Worm (Caenorhabditis elegans) whole organism, late embryonic: Measurements from ENCODE around the gene str-262.

Source experiments
- C08G9.2 ChIP-seq: sonication (generic microtip); optimal IDR thresholded peaks from 2 replicates; lab custom pipeline; 2016; ENCODE audit warnings: mild to moderate bottlenecking, missing genetic modification characterization, moderate library complexity, missing compliant biosample characterization
- C38D4.7 ChIP-seq: fragments of 200-800 bp; sonication (Bioruptor generic); optimal IDR thresholded peaks from 2 replicates; lab custom pipeline; 2018; ENCODE audit warnings: mild to moderate bottlenecking, missing genetic modification characterization, moderate library complexity, missing compliant biosample characterization
- K09A11.1 ChIP-seq: sonication (generic microtip); optimal IDR thresholded peaks from 2 replicates; lab custom pipeline; 2017; ENCODE audit warnings: antibody characterized with exemption, mild to moderate bottlenecking, missing genetic modification characterization, missing compliant biosample characterization; ENCODE audit not compliant: insufficient read depth
- T23F11.4 ChIP-seq: fragments of 200-800 bp; sonication (Bioruptor generic); optimal IDR thresholded peaks from 2 replicates; lab custom pipeline; 2018; ENCODE audit warnings: mild to moderate bottlenecking, missing genetic modification characterization, missing compliant biosample characterization
- ahr-1 ChIP-seq: sonication (generic microtip); optimal IDR thresholded peaks from 2 replicates; lab custom pipeline; 2016; ENCODE audit warnings: missing genetic modification characterization, missing compliant biosample characterization
- ama-1 ChIP-seq: fragments of 150-350 bp; optimal IDR thresholded peaks from 2 replicates; lab custom pipeline; 2014
- ceh-2 ChIP-seq: sonication (generic microtip); optimal IDR thresholded peaks from 2 replicates; lab custom pipeline; 2016; ENCODE audit warnings: missing genotype, missing genetic modification characterization, missing compliant biosample characterization
- ceh-22 ChIP-seq: sonication (generic microtip); optimal IDR thresholded peaks from 2 replicates; lab custom pipeline; 2017; ENCODE audit warnings: missing biosample characterization, missing genetic modification characterization
- ceh-24 ChIP-seq: sonication (generic microtip); optimal IDR thresholded peaks from 2 replicates; lab custom pipeline; 2016; ENCODE audit warnings: mild to moderate bottlenecking, missing genetic modification characterization, missing compliant biosample characterization
- ceh-34 ChIP-seq: sonication (generic microtip); optimal IDR thresholded peaks from 2 replicates; lab custom pipeline; 2016; ENCODE audit warnings: mild to moderate bottlenecking, missing genetic modification characterization, missing compliant biosample characterization
- ceh-45 ChIP-seq: fragments of 200-800 bp; sonication (Bioruptor generic); IDR thresholded peaks from 2 replicates; pipeline ENCODE4 v1.3.6; 2022; ENCODE audit warnings: missing genetic modification reagents, missing genetic modification characterization, missing compliant biosample characterization
- ceh-48 ChIP-seq: sonication (generic microtip); optimal IDR thresholded peaks from 2 replicates; lab custom pipeline; 2016; ENCODE audit warnings: missing genetic modification characterization, inconsistent platforms, missing compliant biosample characterization
- dve-1 ChIP-seq: sonication (generic microtip); optimal IDR thresholded peaks from 2 replicates; lab custom pipeline; 2017; ENCODE audit warnings: antibody characterized with exemption, mild to moderate bottlenecking, missing genetic modification characterization, missing compliant biosample characterization
- elt-2 ChIP-seq: sonication (generic microtip); optimal IDR thresholded peaks from 2 replicates; lab custom pipeline; 2016; ENCODE audit warnings: missing genetic modification reagents, missing genetic modification characterization, missing compliant biosample characterization
- ets-4 ChIP-seq: sonication (generic microtip); optimal IDR thresholded peaks from 2 replicates; lab custom pipeline; 2016; ENCODE audit warnings: missing genetic modification characterization, missing compliant biosample characterization
- fkh-10 ChIP-seq: fragments of 150-350 bp; optimal IDR thresholded peaks from 2 replicates; lab custom pipeline; 2014; ENCODE audit warnings: missing biosample characterization, missing genetic modification reagents, missing genetic modification characterization
- fkh-6 ChIP-seq: sonication (generic microtip); optimal IDR thresholded peaks from 2 replicates; lab custom pipeline; 2016; ENCODE audit warnings: missing genetic modification characterization, missing compliant biosample characterization
- hlh-30 ChIP-seq: sonication (generic microtip); optimal IDR thresholded peaks from 2 replicates; lab custom pipeline; 2017; ENCODE audit warnings: antibody characterized with exemption, missing genetic modification characterization, missing compliant biosample characterization; ENCODE audit not compliant: insufficient read depth
- hlh-6 ChIP-seq: sonication (generic microtip); optimal IDR thresholded peaks from 2 replicates; lab custom pipeline; 2016; ENCODE audit warnings: missing genotype, missing genetic modification characterization, missing compliant biosample characterization
- hlh-8 ChIP-seq: sonication (generic microtip); optimal IDR thresholded peaks from 2 replicates; lab custom pipeline; 2016; ENCODE audit warnings: missing genotype, missing genetic modification characterization, missing compliant biosample characterization
- npax-4 ChIP-seq: sonication (generic microtip); optimal IDR thresholded peaks from 2 replicates; lab custom pipeline; 2016; ENCODE audit warnings: missing genetic modification characterization, missing compliant biosample characterization
- odd-2 ChIP-seq: sonication (generic microtip); optimal IDR thresholded peaks from 2 replicates; lab custom pipeline; 2017; ENCODE audit warnings: antibody characterized with exemption, mild to moderate bottlenecking, missing genetic modification characterization, missing compliant biosample characterization
- pag-3 ChIP-seq: sonication (generic microtip); optimal IDR thresholded peaks from 2 replicates; lab custom pipeline; 2016; ENCODE audit warnings: missing compliant biosample characterization, missing genetic modification characterization, borderline replicate concordance
- pha-2 ChIP-seq: sonication (generic microtip); optimal IDR thresholded peaks from 2 replicates; lab custom pipeline; 2017; ENCODE audit warnings: mild to moderate bottlenecking, missing genetic modification characterization, missing compliant biosample characterization
- pha-4 ChIP-seq: fragments of 150-350 bp; optimal IDR thresholded peaks from 2 replicates; lab custom pipeline; 2018; ENCODE audit warnings: missing biosample characterization, missing genetic modification reagents, missing genetic modification characterization
- pqm-1 ChIP-seq: sonication (generic microtip); optimal IDR thresholded peaks from 2 replicates; lab custom pipeline; 2016; ENCODE audit warnings: missing genetic modification characterization, missing compliant biosample characterization
- ref-2 ChIP-seq: sonication (generic microtip); optimal IDR thresholded peaks from 2 replicates; lab custom pipeline; 2016; ENCODE audit warnings: missing genetic modification characterization, missing compliant biosample characterization
- sox-2 ChIP-seq: fragments of 200-800 bp; sonication (Bioruptor generic); IDR thresholded peaks from 2 replicates; pipeline ENCODE4 v1.3.6; 2022; ENCODE audit warnings: missing genetic modification reagents, missing genetic modification characterization, missing compliant biosample characterization
- sox-4 ChIP-seq: sonication (generic microtip); optimal IDR thresholded peaks from 2 replicates; lab custom pipeline; 2017; ENCODE audit warnings: mild to moderate bottlenecking, missing genetic modification characterization, inconsistent platforms, missing compliant biosample characterization
- tbx-2 ChIP-seq: sonication (generic microtip); optimal IDR thresholded peaks from 2 replicates; lab custom pipeline; 2016; ENCODE audit warnings: missing genetic modification characterization, missing compliant biosample characterization
- tbx-7 ChIP-seq: sonication (generic microtip); optimal IDR thresholded peaks from 2 replicates; lab custom pipeline; 2016; ENCODE audit warnings: missing genotype, missing genetic modification characterization, missing compliant biosample characterization
- ttx-3 ChIP-seq: sonication (generic microtip); optimal IDR thresholded peaks from 2 replicates; lab custom pipeline; 2016; ENCODE audit warnings: missing genetic modification reagents, missing genetic modification characterization, missing compliant biosample characterization
- unc-42 ChIP-seq: sonication (generic microtip); optimal IDR thresholded peaks from 2 replicates; lab custom pipeline; 2016; ENCODE audit warnings: missing genotype, missing genetic modification characterization, missing compliant biosample characterization
- zip-5 ChIP-seq: sonication (generic microtip); optimal IDR thresholded peaks from 2 replicates; lab custom pipeline; 2016; ENCODE audit warnings: missing genetic modification characterization, missing compliant biosample characterization
- ztf-16 ChIP-seq: sonication (generic microtip); optimal IDR thresholded peaks from 2 replicates; lab custom pipeline; 2017; ENCODE audit warnings: missing genetic modification characterization, missing compliant biosample characterization

The str-262 gene

DNA sequence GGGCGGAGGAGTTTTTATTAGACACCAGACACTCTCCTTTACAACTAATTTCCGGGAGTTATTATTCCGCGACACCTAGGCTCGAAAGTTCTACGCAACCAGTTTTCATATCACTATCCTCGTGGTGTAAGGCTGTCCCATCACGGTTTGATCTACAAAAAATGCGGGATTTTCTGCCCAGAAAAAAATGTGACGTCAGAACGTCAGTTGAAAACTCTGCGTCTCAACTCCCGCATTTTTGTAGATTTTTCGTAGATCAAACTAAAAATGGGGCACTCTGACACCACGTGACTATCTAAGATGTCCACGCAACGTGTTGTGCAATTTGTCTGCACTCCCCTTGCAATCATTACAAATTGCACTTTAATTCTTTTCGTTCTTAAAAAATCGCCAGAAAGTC is 12.2 kb upstream of the str-262 start, which contains the start of gene str-238:
Gene str-238, plus strand, starts transcription at position 301 of the 400 bp plus-strand sequence.
- TF ChIP-seq ceh-45 (GFP tag; lab: Robert Waterston, UW) (no peak), npax-4 (tag; lab: Kevin White, UChicago) (no peak), fkh-10 (GFP tag; lab: Kevin White, UChicago) (no peak), hlh-30 (tag; lab: Kevin White, UChicago) (peak; percentile 22), ets-4 (no peak), ceh-2 (tag; lab: Kevin White, UChicago) (no peak), C38D4.7 (GFP tag; lab: Kevin White, UChicago) (no peak), hlh-6 (no peak), sox-2 (GFP tag; lab: Robert Waterston, UW) (no peak)

DNA sequence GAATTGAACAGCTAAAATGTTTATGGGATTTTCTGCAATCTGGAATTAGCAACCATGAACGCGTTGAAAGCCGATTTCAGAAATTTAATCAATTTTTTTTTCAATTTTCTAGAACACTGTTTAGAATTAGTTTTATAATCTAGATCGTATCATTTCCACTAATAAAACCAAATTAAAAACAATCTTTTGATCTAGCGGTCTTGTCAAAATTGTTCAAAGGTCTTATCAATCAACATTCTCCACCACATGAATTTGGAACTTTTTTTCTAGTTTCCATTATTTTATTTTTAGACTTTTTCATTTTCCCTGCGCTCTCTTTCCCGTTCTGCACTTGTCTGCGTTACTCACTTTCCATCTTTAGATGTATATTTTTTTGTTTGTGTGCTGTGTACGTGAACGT is 9.8 kb upstream of the str-262 start, which contains the start of gene srp-2:
Gene srp-2, plus strand, starts transcription at position 301 of the 400 bp plus-strand sequence.
- TF ChIP-seq pqm-1 (tag; lab: Kevin White, UChicago), result no peak
- TF ChIP-seq pha-2 (tag; lab: Kevin White, UChicago), result no peak

DNA sequence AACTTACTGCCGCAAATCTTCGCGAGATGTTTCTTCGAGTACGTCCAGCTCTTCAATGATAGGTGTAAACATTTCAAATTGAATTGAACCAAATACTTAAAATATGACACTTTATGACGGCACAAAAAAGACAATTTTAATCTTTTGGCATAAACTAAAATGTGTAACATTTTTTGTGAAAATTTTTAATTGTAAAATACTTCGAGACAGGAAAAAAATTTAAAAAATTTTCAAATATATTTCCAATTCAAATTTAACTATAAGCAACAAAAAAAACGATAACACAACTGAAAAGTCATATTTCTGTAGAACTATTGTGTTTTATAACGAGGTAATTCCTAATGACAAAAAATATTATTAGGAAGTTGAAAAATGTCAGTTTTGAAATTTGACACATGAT is 9.3 kb upstream of the str-262 start, which contains the start of gene C05E4.12:
Gene C05E4.12, minus strand, starts transcription at position 101 of the 400 bp plus-strand sequence.
- no peak for TF ChIP-seq zip-5
- TF ChIP-seq ttx-3 (tag; lab: Kevin White, UChicago), result no peak
- no peak for TF ChIP-seq elt-2 (tag; lab: Kevin White, UChicago)
- TF ChIP-seq ceh-22 (tag; lab: Kevin White, UChicago), result no peak
- TF ChIP-seq T23F11.4, result no peak
- no peak for TF ChIP-seq fkh-6 (tag; lab: Kevin White, UChicago)
- no peak for TF ChIP-seq dve-1 (tag; lab: Kevin White, UChicago)
- no peak for TF ChIP-seq ama-1 (lab: Kevin White, UChicago)
- TF ChIP-seq pha-2 (tag; lab: Kevin White, UChicago), result no peak
- no peak for TF ChIP-seq pha-4
- no peak for TF ChIP-seq ahr-1
- no peak for TF ChIP-seq ref-2 (tag; lab: Kevin White, UChicago)
- no peak for TF ChIP-seq ceh-34 (tag; lab: Kevin White, UChicago)
- no peak for TF ChIP-seq C08G9.2 (tag; lab: Kevin White, UChicago)
- TF ChIP-seq unc-42 (tag; lab: Kevin White, UChicago), result no peak
- no peak for TF ChIP-seq ceh-48 (tag; lab: Kevin White, UChicago)
- no peak for TF ChIP-seq ceh-2 (tag; lab: Kevin White, UChicago)
- no peak for TF ChIP-seq hlh-8 (tag; lab: Kevin White, UChicago)
- no peak for TF ChIP-seq pag-3 (tag; lab: Kevin White, UChicago)

DNA sequence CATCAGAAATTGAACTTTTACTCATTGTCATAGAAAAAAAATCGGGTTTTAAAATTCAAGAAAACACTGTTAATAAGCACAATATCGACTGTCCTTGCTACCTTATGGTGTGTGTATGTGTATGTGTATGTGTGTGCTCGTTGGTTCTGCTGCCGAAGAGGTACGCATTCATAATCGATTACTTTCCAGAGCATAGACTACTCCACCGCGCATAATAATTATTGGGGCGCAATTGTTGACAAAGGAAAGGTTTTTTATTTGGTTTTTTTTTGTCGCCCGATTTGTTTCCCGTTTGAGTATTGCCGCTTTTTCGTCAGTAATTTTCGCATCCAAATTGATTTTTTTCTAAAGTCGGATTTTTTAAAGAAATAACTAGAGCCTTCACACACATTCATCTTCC is 8.7 kb upstream of the str-262 start, which contains the start of gene C05E4.15:
Gene C05E4.15, minus strand, starts transcription at position 101 of the 400 bp plus-strand sequence.
- TF ChIP-seq ceh-24 (tag; lab: Kevin White, UChicago), result no peak
- no peak for TF ChIP-seq fkh-6 (tag; lab: Kevin White, UChicago)
- TF ChIP-seq T23F11.4, result no peak
- TF ChIP-seq tbx-7 (tag; lab: Kevin White, UChicago), result no peak
- TF ChIP-seq dve-1 (tag; lab: Kevin White, UChicago), result no peak
- TF ChIP-seq C38D4.7 (GFP tag; lab: Kevin White, UChicago), result no peak
- TF ChIP-seq odd-2 (tag; lab: Kevin White, UChicago), result no peak
- no peak for TF ChIP-seq tbx-2
- no peak for TF ChIP-seq ztf-16 (tag; lab: Kevin White, UChicago)
- no peak for TF ChIP-seq elt-2 (tag; lab: Kevin White, UChicago)
- TF ChIP-seq K09A11.1 (tag; lab: Kevin White, UChicago), result no peak
- no peak for TF ChIP-seq sox-4 (tag; lab: Kevin White, UChicago)
